Fruit fly (Drosophila melanogaster) whole organism, embryonic: ENCODE data around the gene CG43339.

Source experiments
- Aef1 ChIP-seq: fragments of 200-800 bp; sonication (Bioruptor generic); IDR thresholded peaks from 3 replicates; pipeline ENCODE4 v1.3.6; 2022; ENCODE audit warnings: missing biosample characterization, missing genetic modification characterization
- Antp ChIP-seq: fragments of 200-800 bp; sonication (Bioruptor generic); optimal IDR thresholded peaks from 3 replicates; lab custom pipeline; 2016; ENCODE audit warnings: missing biosample characterization, missing genetic modification characterization
- B-H1 ChIP-seq: fragments of 200-800 bp; sonication (Bioruptor generic); IDR thresholded peaks from 3 replicates; pipeline ENCODE4 v1.3.6; 2022; ENCODE audit warnings: missing biosample characterization, missing genetic modification characterization
- CG10321 ChIP-seq: fragments of 200-800 bp; sonication (Bioruptor generic); IDR thresholded peaks from 2 replicates; pipeline ENCODE4 v1.3.6; 2022; ENCODE audit warnings: missing biosample characterization, missing genetic modification characterization
- CG11723 ChIP-seq: fragments of 200-800 bp; sonication (Bioruptor generic); optimal IDR thresholded peaks from 2 replicates; lab custom pipeline; 2017; ENCODE audit warnings: missing biosample characterization, mild to moderate bottlenecking, missing genetic modification characterization
- CG12299 ChIP-seq: fragments of 200-800 bp; sonication (Bioruptor generic); optimal IDR thresholded peaks from 2 replicates; lab custom pipeline; 2018; ENCODE audit warnings: missing biosample characterization, mild to moderate bottlenecking, missing genetic modification characterization
- CG13894 ChIP-seq: fragments of 200-800 bp; sonication (Bioruptor generic); optimal IDR thresholded peaks from 3 replicates; lab custom pipeline; 2018; ENCODE audit warnings: missing biosample characterization, mild to moderate bottlenecking, missing genetic modification characterization, moderate library complexity
- CG14441 ChIP-seq: fragments of 200-800 bp; sonication (Bioruptor generic); IDR thresholded peaks from 2 replicates; pipeline ENCODE4 v1.3.6; 2022; ENCODE audit warnings: missing biosample characterization, missing genetic modification characterization
- CG1529 ChIP-seq: fragments of 200-800 bp; sonication (Bioruptor generic); optimal IDR thresholded peaks from 3 replicates; lab custom pipeline; 2018; ENCODE audit warnings: missing biosample characterization, missing genetic modification characterization
- CG1647 ChIP-seq: fragments of 200-800 bp; sonication (Bioruptor generic); optimal IDR thresholded peaks from 3 replicates; lab custom pipeline; 2016; ENCODE audit warnings: missing biosample characterization, missing genetic modification characterization
- CG17802 ChIP-seq: fragments of 200-800 bp; sonication (Bioruptor generic); optimal IDR thresholded peaks from 2 replicates; lab custom pipeline; 2018; ENCODE audit warnings: missing biosample characterization, mild to moderate bottlenecking, missing genetic modification characterization, moderate library complexity
- CG32772 ChIP-seq: fragments of 200-800 bp; sonication (Bioruptor generic); IDR thresholded peaks from 2 replicates; pipeline ENCODE4 v1.3.6; 2022; ENCODE audit warnings: missing biosample characterization, missing genetic modification characterization
- CG34376 ChIP-seq: fragments of 200-800 bp; sonication (Bioruptor generic); optimal IDR thresholded peaks from 2 replicates; lab custom pipeline; 2018; ENCODE audit warnings: missing biosample characterization, mild to moderate bottlenecking, missing genetic modification characterization
- CG4360 ChIP-seq: fragments of 200-800 bp; sonication (Bioruptor generic); IDR thresholded peaks from 2 replicates; pipeline ENCODE4 v1.3.6; 2022; ENCODE audit warnings: missing biosample characterization, missing genetic modification characterization
- CG43689 ChIP-seq: fragments of 200-800 bp; sonication (Bioruptor generic); IDR thresholded peaks from 2 replicates; pipeline ENCODE4 v1.3.6; 2022; ENCODE audit warnings: missing biosample characterization, missing genetic modification characterization
- CG4404 ChIP-seq: fragments of 200-800 bp; sonication (Bioruptor generic); IDR thresholded peaks from 2 replicates; pipeline ENCODE4 v1.3.6; 2022; ENCODE audit warnings: missing biosample characterization, missing genetic modification characterization
- CG4730 ChIP-seq: fragments of 200-800 bp; sonication (Bioruptor generic); IDR thresholded peaks from 2 replicates; pipeline ENCODE4 v1.3.6; 2022; ENCODE audit warnings: missing biosample characterization, missing genetic modification characterization
- CG6813 ChIP-seq: fragments of 200-800 bp; sonication (Bioruptor generic); optimal IDR thresholded peaks from 2 replicates; lab custom pipeline; 2017; ENCODE audit warnings: missing biosample characterization, missing genetic modification characterization, mild to moderate bottlenecking, moderate library complexity, missing genetic modification reagents
- CG8281 ChIP-seq: fragments of 200-800 bp; sonication (Bioruptor generic); optimal IDR thresholded peaks from 2 replicates; lab custom pipeline; 2018; ENCODE audit warnings: missing biosample characterization, mild to moderate bottlenecking, missing genetic modification characterization, moderate library complexity
- CHES-1-like ChIP-seq: fragments of 200-800 bp; sonication (Bioruptor generic); optimal IDR thresholded peaks from 2 replicates; lab custom pipeline; 2016; ENCODE audit warnings: missing biosample characterization, missing genetic modification characterization
- D19B ChIP-seq: fragments of 200-800 bp; sonication (Bioruptor generic); optimal IDR thresholded peaks from 2 replicates; lab custom pipeline; 2017; ENCODE audit warnings: missing biosample characterization, mild to moderate bottlenecking, missing genetic modification characterization
- HHEX ChIP-seq: fragments of 200-800 bp; sonication (Bioruptor generic); optimal IDR thresholded peaks from 3 replicates; lab custom pipeline; 2017; ENCODE audit warnings: missing biosample characterization, mild to moderate bottlenecking, missing genetic modification characterization, missing genetic modification reagents
- HmgZ ChIP-seq: fragments of 200-800 bp; sonication (Bioruptor generic); optimal IDR thresholded peaks from 2 replicates; lab custom pipeline; 2018; ENCODE audit warnings: missing biosample characterization, mild to moderate bottlenecking, missing genetic modification characterization
- Hsf ChIP-seq: fragments of 200-800 bp; sonication (Bioruptor generic); optimal IDR thresholded peaks from 3 replicates; lab custom pipeline; 2016; ENCODE audit warnings: missing biosample characterization, missing genetic modification characterization
- Lpt ChIP-seq: fragments of >200 bp; optimal IDR thresholded peaks from 2 replicates; lab custom pipeline; 2018; ENCODE audit warnings: missing biosample characterization, missing genetic modification characterization
- NC2β ChIP-seq: fragments of 200-800 bp; sonication (Bioruptor generic); optimal IDR thresholded peaks from 2 replicates; lab custom pipeline; 2016; ENCODE audit warnings: missing biosample characterization, missing genetic modification characterization
- Nf-YB ChIP-seq: fragments of 200-800 bp; sonication (Bioruptor generic); optimal IDR thresholded peaks from 3 replicates; lab custom pipeline; 2019; ENCODE audit warnings: missing biosample characterization, mild to moderate bottlenecking, missing genetic modification characterization, moderate library complexity
- Oaz ChIP-seq: fragments of 200-800 bp; sonication (Bioruptor generic); IDR thresholded peaks from 2 replicates; pipeline ENCODE4 v1.3.6; 2022; ENCODE audit warnings: missing biosample characterization, missing genetic modification characterization
- Rfx ChIP-seq: fragments of 200-800 bp; sonication (Bioruptor generic); IDR thresholded peaks from 2 replicates; pipeline ENCODE4 v1.3.6; 2022; ENCODE audit warnings: missing biosample characterization, missing genetic modification characterization
- ac ChIP-seq: fragments of 200-800 bp; sonication (Bioruptor generic); optimal IDR thresholded peaks from 3 replicates; lab custom pipeline; 2017; ENCODE audit warnings: missing biosample characterization, mild to moderate bottlenecking, missing genetic modification characterization
- amos ChIP-seq: fragments of 200-800 bp; sonication (Bioruptor generic); IDR thresholded peaks from 2 replicates; pipeline ENCODE4 v1.3.6; 2022; ENCODE audit warnings: missing biosample characterization, missing genetic modification characterization; ENCODE audit not compliant: partially characterized antibody
- ash1 ChIP-seq: fragments of 200-800 bp; sonication (Bioruptor generic); optimal IDR thresholded peaks from 2 replicates; lab custom pipeline; 2018; ENCODE audit warnings: missing biosample characterization, mild to moderate bottlenecking, missing genetic modification characterization
- bcd ChIP-seq: fragments of 200-800 bp; sonication (Bioruptor generic); optimal IDR thresholded peaks from 2 replicates; lab custom pipeline; 2017; ENCODE audit warnings: missing biosample characterization, mild to moderate bottlenecking, missing genetic modification characterization
- bigmax ChIP-seq: fragments of 200-800 bp; sonication (Bioruptor generic); optimal IDR thresholded peaks from 2 replicates; lab custom pipeline; 2018; ENCODE audit warnings: missing biosample characterization, mild to moderate bottlenecking, missing genetic modification characterization
- cas ChIP-seq: fragments of 200-800 bp; sonication (Bioruptor generic); IDR thresholded peaks from 2 replicates; pipeline ENCODE4 v1.3.6; 2022; ENCODE audit warnings: missing biosample characterization, missing genetic modification characterization
- ci ChIP-seq: fragments of 200-800 bp; sonication (Bioruptor generic); IDR thresholded peaks from 3 replicates; pipeline ENCODE4 v1.3.6; 2022; ENCODE audit warnings: missing biosample characterization, missing genetic modification characterization
- eyg ChIP-seq: fragments of 200-800 bp; sonication (Bioruptor generic); optimal IDR thresholded peaks from 3 replicates; lab custom pipeline; 2016; ENCODE audit warnings: missing biosample characterization, missing genetic modification characterization
- fd3F ChIP-seq: fragments of 200-800 bp; sonication (Bioruptor generic); optimal IDR thresholded peaks from 2 replicates; lab custom pipeline; 2018; ENCODE audit warnings: missing biosample characterization, mild to moderate bottlenecking, missing genetic modification characterization, moderate library complexity
- gce ChIP-seq: fragments of 200-800 bp; sonication (Bioruptor generic); IDR thresholded peaks from 3 replicates; pipeline ENCODE4 v1.3.6; 2022; ENCODE audit warnings: missing biosample characterization, missing genetic modification characterization
- gsb-n ChIP-seq: fragments of 200-800 bp; sonication (Bioruptor generic); optimal IDR thresholded peaks from 3 replicates; lab custom pipeline; 2018; ENCODE audit warnings: missing biosample characterization, mild to moderate bottlenecking, missing genetic modification characterization
- hth ChIP-seq: fragments of >200 bp; optimal IDR thresholded peaks from 2 replicates; lab custom pipeline; 2017; ENCODE audit warnings: inconsistent platforms
- ind ChIP-seq: fragments of 200-800 bp; sonication (Bioruptor generic); optimal IDR thresholded peaks from 3 replicates; lab custom pipeline; 2016; ENCODE audit warnings: missing biosample characterization, missing genetic modification characterization
- jigr1 ChIP-seq: fragments of 200-800 bp; sonication (Bioruptor generic); IDR thresholded peaks from 3 replicates; pipeline ENCODE4 v1.3.6; 2022; ENCODE audit warnings: missing biosample characterization, missing genetic modification characterization
- lola ChIP-seq, 3 experiments: fragments of >200 bp in 2 of 3; fragments of 200-800 bp in 1 of 3; sonication (Bioruptor generic) in 1 of 3; optimal IDR thresholded peaks; 2 replicates each; lab custom pipeline; 2017 to 2019; ENCODE audit warnings: missing biosample characterization in 3 of 3, missing genetic modification characterization in 3 of 3, mild to moderate bottlenecking in 1 of 3, moderate library complexity in 1 of 3
- lov ChIP-seq, 2 experiments: fragments of 200-800 bp in 1 of 2; fragments of >200 bp in 1 of 2; sonication (Bioruptor generic) in 1 of 2; IDR thresholded peaks in 1 of 2; optimal IDR thresholded peaks in 1 of 2; 2 replicates in 1 of 2; 3 replicates in 1 of 2; pipeline versions ENCODE4 v1.3.6 to Lab custom; 2017 to 2022; ENCODE audit warnings: missing biosample characterization in 1 of 2, missing genetic modification characterization in 1 of 2
- nerfin-2 ChIP-seq: fragments of 200-800 bp; sonication (Bioruptor generic); IDR thresholded peaks from 2 replicates; pipeline ENCODE4 v1.3.6; 2022; ENCODE audit warnings: missing biosample characterization, missing genetic modification characterization; ENCODE audit not compliant: partially characterized antibody
- rib ChIP-seq: fragments of 200-800 bp; sonication (Bioruptor generic); IDR thresholded peaks from 2 replicates; pipeline ENCODE4 v1.3.6; 2022; ENCODE audit warnings: missing biosample characterization, missing genetic modification characterization
- salm ChIP-seq: fragments of 200-800 bp; sonication (Bioruptor generic); optimal IDR thresholded peaks from 2 replicates; lab custom pipeline; 2018; ENCODE audit warnings: missing biosample characterization, mild to moderate bottlenecking, missing genetic modification characterization
- sim ChIP-seq: fragments of 200-800 bp; sonication (Bioruptor generic); IDR thresholded peaks from 2 replicates; pipeline ENCODE4 v1.3.6; 2022; ENCODE audit warnings: missing biosample characterization, missing genetic modification characterization
- slbo ChIP-seq: fragments of 200-800 bp; sonication (Bioruptor generic); IDR thresholded peaks from 2 replicates; pipeline ENCODE4 v1.3.6; 2022; ENCODE audit warnings: missing biosample characterization, missing genetic modification characterization
- wek ChIP-seq: fragments of 200-800 bp; sonication (Bioruptor generic); optimal IDR thresholded peaks from 3 replicates; lab custom pipeline; 2018; ENCODE audit warnings: missing biosample characterization, mild to moderate bottlenecking, missing genetic modification characterization, moderate library complexity

Gene CG43339

dm6 chr2L:18695404-18695804 lies 22.3 kb upstream of the CG43339 start, which contains the start of the genes CG10383 and CG10338 (continued):
- TF ChIP-seq CG6813 = peak; percentile 64
- TF ChIP-seq eyg = peak; percentile 88
- peak; percentile 90 for TF ChIP-seq ind (GFP tag; lab: Kevin White, UChicago)
- TF ChIP-seq lov (optimal IDR thresholded peaks at IDR 0.05; lab: Kevin White, UChicago) = no peak
- peak; percentile 82 for TF ChIP-seq lov (GFP tag; IDR thresholded peaks at IDR 0.05; lab: Robert Waterston, UW)
- TF ChIP-seq CG14441 (GFP tag; lab: Robert Waterston, UW) = peak; percentile 95
- peak; percentile 86 for TF ChIP-seq CG4730 (GFP tag; lab: Robert Waterston, UW)
- TF ChIP-seq Antp (GFP tag; lab: Kevin White, UChicago) = peak; percentile 95
- TF ChIP-seq Aef1 (GFP tag; lab: Robert Waterston, UW) = peak; percentile 91
- peak; percentile 97 for TF ChIP-seq ci (GFP tag; lab: Robert Waterston, UW)
- peak; percentile 68 for TF ChIP-seq Oaz (GFP tag; lab: Robert Waterston, UW)
- no peak; the same call in 1 of the 2 replicates for TF ChIP-seq amos (GFP tag; lab: Robert Waterston, UW)
- peak; percentile 65 for TF ChIP-seq HHEX (GFP tag; lab: Kevin White, UChicago)
- peak; percentile 95 for TF ChIP-seq slbo
- peak; percentile 83 for TF ChIP-seq bcd (GFP tag; lab: Kevin White, UChicago)
- TF ChIP-seq gce (GFP tag; lab: Robert Waterston, UW) = peak; percentile 53; the same call in 1 of the 3 replicates
- no peak for TF ChIP-seq ac (GFP tag; lab: Kevin White, UChicago)
- TF ChIP-seq CG17802 (tag; lab: Kevin White, UChicago) = peak; percentile 26
- peak; percentile 90 for TF ChIP-seq HmgZ (tag; lab: Kevin White, UChicago)
- peak; percentile 77 for TF ChIP-seq fd3F (GFP tag; lab: Kevin White, UChicago)
- TF ChIP-seq CG4360 (GFP tag; lab: Robert Waterston, UW) = peak; percentile 53
- peak in 1 of 3 experiments; percentile 60 for TF ChIP-seq lola (GFP tag; optimal IDR thresholded peaks at IDR 0.05; lab: Kevin White, UChicago)
- TF ChIP-seq CG4404 (GFP tag; lab: Robert Waterston, UW) = peak; percentile 73
- peak; percentile 86 for TF ChIP-seq B-H1
- TF ChIP-seq bigmax (GFP tag; lab: Kevin White, UChicago) = no peak
- TF ChIP-seq Rfx (GFP tag; lab: Robert Waterston, UW) = peak; percentile 94
- peak; percentile 41 for TF ChIP-seq D19B
- TF ChIP-seq Hsf (GFP tag; lab: Kevin White, UChicago) = peak; percentile 90
- peak; percentile 55 for TF ChIP-seq gsb-n (tag; lab: Kevin White, UChicago)
- TF ChIP-seq sim = peak; percentile 62; the same call in 1 of the 2 replicates
- TF ChIP-seq CG11723 (GFP tag; lab: Kevin White, UChicago) = peak; percentile 62
- peak; percentile 72 for TF ChIP-seq CG34376 (GFP tag; lab: Kevin White, UChicago)
- TF ChIP-seq jigr1 (GFP tag; lab: Robert Waterston, UW) = peak; percentile 68; the same call in 2 of the 3 replicates
- TF ChIP-seq hth = no peak
- TF ChIP-seq Nf-YB (GFP tag; lab: Kevin White, UChicago) = peak; percentile 56
- peak; percentile 85 for TF ChIP-seq rib (GFP tag; lab: Robert Waterston, UW)
- peak; percentile 76 for TF ChIP-seq CG12299 (tag; lab: Kevin White, UChicago)
- no peak for TF ChIP-seq Lpt (GFP tag; lab: Kevin White, UChicago)
- peak; percentile 28 for TF ChIP-seq CG1529 (GFP tag; lab: Kevin White, UChicago)
- TF ChIP-seq ash1 (GFP tag; lab: Kevin White, UChicago) = no peak
- TF ChIP-seq CG1647 (GFP tag; lab: Kevin White, UChicago) = peak; percentile 76
- peak; percentile 56 for TF ChIP-seq salm (tag; lab: Kevin White, UChicago)
- peak; percentile 55 for TF ChIP-seq CG43689 (GFP tag; lab: Robert Waterston, UW)
- no peak for TF ChIP-seq nerfin-2
- peak; percentile 13 for TF ChIP-seq wek (GFP tag; lab: Kevin White, UChicago)
- peak; percentile 68 for TF ChIP-seq CG13894 (tag; lab: Kevin White, UChicago)
- TF ChIP-seq CG32772 = peak; percentile 90
- peak; percentile 42 for TF ChIP-seq CG8281 (tag; lab: Kevin White, UChicago)
- peak; percentile 93 for TF ChIP-seq CHES-1-like (GFP tag; lab: Kevin White, UChicago)
- peak; percentile 67 for TF ChIP-seq cas (GFP tag; lab: Robert Waterston, UW)
- peak; percentile 75 for TF ChIP-seq CG10321 (GFP tag; lab: Robert Waterston, UW)
- TF ChIP-seq NC2β = peak; percentile 89
